Fruit fly (Drosophila melanogaster): ENCODE measurements around the gene Alp1.

Gene Alp1

dm6 chr3L:21412140-21412539, 32.5 kb downstream of the Alp1 start (continued):
- TF ChIP-seq CoRest (tag; optimal IDR thresholded peaks at IDR 0.05): no peak
- TF ChIP-seq esg (GFP tag; conservative IDR thresholded peaks at IDR 0.05): no peak
- peak; percentile 18 for TF ChIP-seq CG17912 (GFP tag; optimal IDR thresholded peaks at IDR 0.05)
- TF ChIP-seq CG12104 (GFP tag; optimal IDR thresholded peaks at IDR 0.05): no peak
- TF ChIP-seq da (GFP tag; optimal IDR thresholded peaks at IDR 0.05): no peak
- no peak for TF ChIP-seq pb (GFP tag; optimal IDR thresholded peaks at IDR 0.05)
- no peak for TF ChIP-seq danr (GFP tag; IDR thresholded peaks at IDR 0.05)
- no peak for TF ChIP-seq CG4820 (GFP tag; optimal IDR thresholded peaks at IDR 0.05)
- no peak for TF ChIP-seq CG2712 (tag; optimal IDR thresholded peaks at IDR 0.05)
- no peak for TF ChIP-seq twi (tag; optimal IDR thresholded peaks at IDR 0.05)
- no peak for TF ChIP-seq jumu (GFP tag; optimal IDR thresholded peaks at IDR 0.05)
- no peak for TF ChIP-seq Lim3 (GFP tag; IDR thresholded peaks at IDR 0.05)
- TF ChIP-seq E2f1 (GFP tag; IDR thresholded peaks at IDR 0.05): no peak
- no peak for TF ChIP-seq exex (tag; optimal IDR thresholded peaks at IDR 0.05)
- TF ChIP-seq CG10654 (GFP tag; optimal IDR thresholded peaks at IDR 0.05): no peak
- TF ChIP-seq CG11398 (GFP tag; optimal IDR thresholded peaks at IDR 0.05): no peak
- no peak for TF ChIP-seq NFAT (GFP tag; IDR thresholded peaks at IDR 0.05)
- TF ChIP-seq H15 (GFP tag; IDR thresholded peaks at IDR 0.05): no peak
- no peak for TF ChIP-seq CG17328 (GFP tag; IDR thresholded peaks at IDR 0.05)
- TF ChIP-seq so (GFP tag; IDR thresholded peaks at IDR 0.05): no peak
- no peak for TF ChIP-seq Kr (GFP tag; optimal IDR thresholded peaks at IDR 0.05)
- no peak for TF ChIP-seq Awh (GFP tag; IDR thresholded peaks at IDR 0.05)
- no peak for TF ChIP-seq CG4707 (GFP tag; optimal IDR thresholded peaks at IDR 0.05)
- TF ChIP-seq CG10321 (GFP tag; IDR thresholded peaks at IDR 0.05): no peak
- peak; percentile 19 for TF ChIP-seq Hmr (GFP tag; optimal IDR thresholded peaks at IDR 0.05)
- no peak for TF ChIP-seq CG9727 (GFP tag; optimal IDR thresholded peaks at IDR 0.05)
- TF ChIP-seq CG6175 (GFP tag; IDR thresholded peaks at IDR 0.05): no peak
- no peak for TF ChIP-seq CG16815 (GFP tag; optimal IDR thresholded peaks at IDR 0.05)
- no peak for TF ChIP-seq grau (tag; optimal IDR thresholded peaks at IDR 0.05)
- no peak for TF ChIP-seq CrebB (tag; optimal IDR thresholded peaks at IDR 0.05)
- no peak for TF ChIP-seq tna (GFP tag; IDR thresholded peaks at IDR 0.05; ENCODE audit: partially characterized antibody)
- TF ChIP-seq Hsf (GFP tag; optimal IDR thresholded peaks at IDR 0.05): no peak
- TF ChIP-seq MBD-R2 (GFP tag; IDR thresholded peaks at IDR 0.05): no peak
- peak; percentile 19 for TF ChIP-seq CG5180 (GFP tag; optimal IDR thresholded peaks at IDR 0.05)
- peak; percentile 69 for TF ChIP-seq wek (GFP tag; optimal IDR thresholded peaks at IDR 0.05)
- no peak for TF ChIP-seq CG15011 (GFP tag; optimal IDR thresholded peaks at IDR 0.05)
- TF ChIP-seq CG2875 (GFP tag; optimal IDR thresholded peaks at IDR 0.05): no peak
- TF ChIP-seq dm (GFP tag; optimal IDR thresholded peaks at IDR 0.05): no peak
- TF ChIP-seq Opbp (GFP tag; IDR thresholded peaks at IDR 0.05; ENCODE audit: partially characterized antibody): no peak
- TF ChIP-seq CG10431 (GFP tag; optimal IDR thresholded peaks at IDR 0.05): no peak
- no peak for TF ChIP-seq pnt (GFP tag; optimal IDR thresholded peaks at IDR 0.05)
- no peak for TF ChIP-seq Hr51 (GFP tag; optimal IDR thresholded peaks at IDR 0.05)
- TF ChIP-seq h (optimal IDR thresholded peaks at IDR 0.05): no peak
- no peak for TF ChIP-seq H2.0 (GFP tag; IDR thresholded peaks at IDR 0.05)
- no peak for TF ChIP-seq prd (optimal IDR thresholded peaks at IDR 0.05)
- no peak for TF ChIP-seq prd (GFP tag; IDR thresholded peaks at IDR 0.05)
- TF ChIP-seq bab2 (GFP tag; optimal IDR thresholded peaks at IDR 0.05): no peak
- no peak for TF ChIP-seq lilli (GFP tag; optimal IDR thresholded peaks at IDR 0.05)
- no peak for TF ChIP-seq CG12744 (GFP tag; optimal IDR thresholded peaks at IDR 0.05)
- no peak for TF ChIP-seq vvl (GFP tag; IDR thresholded peaks at IDR 0.05)
- no peak for TF ChIP-seq CG34376 (GFP tag; optimal IDR thresholded peaks at IDR 0.05)
- no peak for TF ChIP-seq CG4730 (GFP tag; IDR thresholded peaks at IDR 0.05)
- TF ChIP-seq D19B (GFP tag; optimal IDR thresholded peaks at IDR 0.05): no peak

Data from whole organism, embryonic.